Fruit fly (Drosophila melanogaster) whole organism, pupa: ENCODE data around the gene vrs.
"Not testable (repeated sequence)": the region's sequence is repeated elsewhere in the genome, so short reads cannot be mapped to it uniquely, and the experiment has no call there.

Source experiments
- CG10348 ChIP-seq: fragments of 200-800 bp; sonication (Bioruptor generic); IDR thresholded peaks from 2 replicates; pipeline ENCODE4 v1.3.6; 2022; ENCODE audit warnings: missing biosample characterization, missing genetic modification characterization
- CG12605 ChIP-seq: fragments of 200-800 bp; sonication (Bioruptor generic); IDR thresholded peaks from 2 replicates; pipeline ENCODE4 v1.3.6; 2022; ENCODE audit warnings: missing biosample characterization, missing genetic modification characterization
- CG13204 ChIP-seq: fragments of 200-800 bp; sonication (Bioruptor generic); optimal IDR thresholded peaks from 2 replicates; lab custom pipeline; 2018; ENCODE audit warnings: missing biosample characterization, mild to moderate bottlenecking, missing genetic modification characterization, moderate library complexity
- CG15710 ChIP-seq: fragments of 200-800 bp; sonication (Bioruptor generic); optimal IDR thresholded peaks from 2 replicates; lab custom pipeline; 2018; ENCODE audit warnings: missing biosample characterization, mild to moderate bottlenecking, missing genetic modification characterization, moderate library complexity
- CG17806 ChIP-seq: fragments of 200-800 bp; sonication (Bioruptor generic); optimal IDR thresholded peaks from 2 replicates; lab custom pipeline; 2018; ENCODE audit warnings: missing biosample characterization, mild to moderate bottlenecking, missing genetic modification characterization, moderate library complexity
- CG32121 ChIP-seq: fragments of 200-800 bp; sonication (Bioruptor generic); IDR thresholded peaks from 2 replicates; pipeline ENCODE4 v1.3.6; 2022; ENCODE audit warnings: missing biosample characterization, missing genetic modification characterization
- CG34367 ChIP-seq: fragments of 200-800 bp; sonication (Bioruptor generic); optimal IDR thresholded peaks from 2 replicates; lab custom pipeline; 2018; ENCODE audit warnings: missing biosample characterization, mild to moderate bottlenecking, missing genetic modification characterization
- CG4496 ChIP-seq: fragments of 200-800 bp; sonication (Bioruptor generic); IDR thresholded peaks from 3 replicates; pipeline ENCODE4 v1.3.6; 2022; ENCODE audit warnings: missing biosample characterization, missing genetic modification characterization
- CG8159 ChIP-seq: fragments of 200-800 bp; sonication (Bioruptor generic); optimal IDR thresholded peaks from 3 replicates; lab custom pipeline; 2018; ENCODE audit warnings: missing biosample characterization, mild to moderate bottlenecking, missing genetic modification characterization, moderate library complexity
- CG8301 ChIP-seq: fragments of 200-800 bp; sonication (Bioruptor generic); optimal IDR thresholded peaks from 2 replicates; lab custom pipeline; 2018; ENCODE audit warnings: missing biosample characterization, mild to moderate bottlenecking, missing genetic modification characterization
- CG9948 ChIP-seq: fragments of 200-800 bp; sonication (Bioruptor generic); optimal IDR thresholded peaks from 2 replicates; lab custom pipeline; 2018; ENCODE audit warnings: missing biosample characterization, mild to moderate bottlenecking, missing genetic modification characterization, moderate library complexity
- D1 ChIP-seq: fragments of 200-800 bp; sonication (Bioruptor generic); optimal IDR thresholded peaks from 2 replicates; lab custom pipeline; 2018; ENCODE audit warnings: missing biosample characterization, mild to moderate bottlenecking, missing genetic modification characterization, moderate library complexity
- EcR ChIP-seq: fragments of 200-800 bp; sonication (Bioruptor generic); optimal IDR thresholded peaks from 3 replicates; lab custom pipeline; 2019; ENCODE audit warnings: missing biosample characterization, missing genetic modification characterization, mild to moderate bottlenecking, moderate library complexity, missing genetic modification reagents
- Pif1A ChIP-seq: fragments of 200-800 bp; sonication (Bioruptor generic); optimal IDR thresholded peaks from 3 replicates; lab custom pipeline; 2016; ENCODE audit warnings: missing biosample characterization, missing genetic modification characterization
- Pif1B ChIP-seq: fragments of 200-800 bp; sonication (Bioruptor generic); optimal IDR thresholded peaks from 3 replicates; lab custom pipeline; 2016; ENCODE audit warnings: missing biosample characterization, missing genetic modification characterization
- Snoo ChIP-seq: fragments of 200-800 bp; sonication (Bioruptor generic); optimal IDR thresholded peaks from 3 replicates; lab custom pipeline; 2017; ENCODE audit warnings: missing biosample characterization, mild to moderate bottlenecking, missing genetic modification characterization, inconsistent platforms
- fd96Ca ChIP-seq: fragments of 200-800 bp; sonication (Bioruptor generic); IDR thresholded peaks from 3 replicates; pipeline ENCODE4 v1.3.6; 2022; ENCODE audit warnings: missing biosample characterization, missing genetic modification characterization
- rn ChIP-seq: fragments of 200-800 bp; sonication (Bioruptor generic); IDR thresholded peaks from 2 replicates; pipeline ENCODE4 v1.3.6; 2022; ENCODE audit warnings: missing biosample characterization, missing genetic modification characterization

vrs gene

dm6 chr3R:12459879-12460522 lies 12.5 kb downstream of the vrs start, which contains the start of the genes CG5961 and Polr3C:
TSS of gene CG5961 (minus strand) at chr3R:12460294.
TSS of gene Polr3C (plus strand) at chr3R:12460414.
- TF ChIP-seq CG34367 (tag; lab: Kevin White, UChicago) (no peak), CG32121 (GFP tag; lab: Robert Waterston, UW) (no peak), CG8301 (tag; lab: Kevin White, UChicago) (no peak), CG9948 (no peak), Pif1A (GFP tag; lab: Kevin White, UChicago) (no peak), CG15710 (no peak), D1 (no peak), EcR (GFP tag; lab: Kevin White, UChicago) (no peak), rn (GFP tag; lab: Robert Waterston, UW) (no peak), CG4496 (GFP tag; lab: Robert Waterston, UW) (no peak), CG8159 (tag; lab: Kevin White, UChicago) (no peak), CG13204 (GFP tag; lab: Kevin White, UChicago) (no peak), Pif1B (GFP tag; lab: Kevin White, UChicago) (no peak), CG17806 (tag; lab: Kevin White, UChicago) (no peak), fd96Ca (GFP tag; lab: Robert Waterston, UW) (no peak), Snoo (no peak), CG10348 (GFP tag; lab: Robert Waterston, UW) (no peak)

- not testable (repeated sequence) for TF ChIP-seq Snoo; CG13204 (GFP tag; lab: Kevin White, UChicago); EcR (GFP tag; lab: Kevin White, UChicago)
- TF ChIP-seq, all 21 proteins: peak for 0; not testable (repeated sequence) for 21
Measured at dm6 chr3R:12465198-12465597, 17.7 kb downstream of the vrs start, which contains the start of gene CG5608. TSS of gene CG5608 (minus strand) at chr3R:12465298.

dm6 chr3R:12467675-12468074 lies 20.2 kb downstream of the vrs start, which contains the start of gene Hsp70Ba:
TSS of gene Hsp70Ba (minus strand) at chr3R:12467776.
- not testable (repeated sequence) for TF ChIP-seq CG12605; CG34367 (tag; lab: Kevin White, UChicago); CG10348 (GFP tag; lab: Robert Waterston, UW)
